Fruit fly (Drosophila melanogaster): ENCODE data around the gene CG3857.

The CG3857 gene

DNA sequence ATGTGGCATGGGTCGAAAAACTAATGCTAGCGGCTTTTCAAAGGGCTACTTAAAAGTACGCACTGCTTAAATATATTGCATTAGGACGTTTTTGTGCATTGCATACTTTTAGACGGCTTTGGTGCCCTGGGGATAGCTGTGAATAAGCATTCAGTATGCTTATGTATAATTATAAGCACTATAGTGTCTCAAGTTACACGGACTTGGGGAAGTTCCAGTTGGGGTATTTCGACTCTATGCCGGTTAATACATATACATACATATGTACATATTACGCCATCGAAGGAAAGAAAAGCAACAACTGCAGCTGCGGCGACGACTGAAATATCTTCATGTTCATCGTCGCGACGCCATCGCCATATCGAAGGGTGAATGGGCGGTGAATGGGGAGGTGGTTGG lies 23.4 kb upstream of the CG3857 start (continued):
- peak; percentile 26 for TF ChIP-seq cg (GFP tag; optimal IDR thresholded peaks at IDR 0.05)
- TF ChIP-seq CrebB (tag; optimal IDR thresholded peaks at IDR 0.05) = no peak
- peak; percentile 1 for TF ChIP-seq gfzf (GFP tag; optimal IDR thresholded peaks at IDR 0.05)
- no peak for TF ChIP-seq NK7.1 (GFP tag; optimal IDR thresholded peaks at IDR 0.05)
- TF ChIP-seq pita (GFP tag; optimal IDR thresholded peaks at IDR 0.05) = no peak
- TF ChIP-seq gro (GFP tag; optimal IDR thresholded peaks at IDR 0.05) = no peak
- no peak for TF ChIP-seq CG12104 (GFP tag; optimal IDR thresholded peaks at IDR 0.05)
- no peak for TF ChIP-seq CG13894 (tag; optimal IDR thresholded peaks at IDR 0.05)
- TF ChIP-seq CG31365 (tag; optimal IDR thresholded peaks at IDR 0.05) = peak; percentile 44
- TF ChIP-seq CG7786 (GFP tag; optimal IDR thresholded peaks at IDR 0.05) = no peak
- TF ChIP-seq CTCF (GFP tag; optimal IDR thresholded peaks at IDR 0.05) = peak; percentile 35
- no peak for TF ChIP-seq hb (GFP tag; IDR thresholded peaks at IDR 0.05; ENCODE audit: partially characterized antibody)
- TF ChIP-seq hth (optimal IDR thresholded peaks at IDR 0.05) = no peak
- TF ChIP-seq Bdp1 (GFP tag; optimal IDR thresholded peaks at IDR 0.05) = no peak

DNA sequence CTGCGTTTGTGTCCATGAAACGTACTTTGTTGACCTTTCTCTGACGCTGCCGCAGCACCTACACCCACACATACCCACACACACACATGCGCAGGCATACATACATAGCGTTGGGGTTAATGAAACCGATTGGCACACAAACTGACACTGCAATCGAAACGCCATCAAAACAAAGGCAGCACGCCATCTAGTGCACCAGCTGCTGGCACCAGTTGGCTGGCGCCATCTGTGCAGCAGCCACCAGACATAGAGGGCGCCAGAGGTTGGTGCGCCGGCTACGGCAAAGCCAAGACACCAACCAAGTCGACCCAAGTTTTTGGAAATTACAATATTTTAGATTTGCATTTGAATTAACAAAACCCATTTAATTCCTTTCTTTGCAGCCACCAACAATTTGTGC lies 13.1 kb upstream of the CG3857 start:
- peak; percentile 49 for TF ChIP-seq slou (GFP tag; optimal IDR thresholded peaks at IDR 0.05)
- no peak for TF ChIP-seq CG1832 (GFP tag; optimal IDR thresholded peaks at IDR 0.05)
- peak; percentile 51 for TF ChIP-seq Dref (GFP tag; IDR thresholded peaks at IDR 0.05)
- TF ChIP-seq CG12391 (tag; optimal IDR thresholded peaks at IDR 0.05) = peak; percentile 36
- peak; percentile 38 for TF ChIP-seq chn (GFP tag; optimal IDR thresholded peaks at IDR 0.05)
- no peak for TF ChIP-seq pan (optimal IDR thresholded peaks at IDR 0.05)
- TF ChIP-seq pan (GFP tag; optimal IDR thresholded peaks at IDR 0.05 in 1 of 2, IDR thresholded peaks at IDR 0.05 in 1 of 2) = peak in 1 of 2 experiments; percentile 57
- no peak for TF ChIP-seq Drgx (GFP tag; IDR thresholded peaks at IDR 0.05)
- TF ChIP-seq yki (optimal IDR thresholded peaks at IDR 0.05) = peak; percentile 51
- no peak for TF ChIP-seq CG5180 (GFP tag; optimal IDR thresholded peaks at IDR 0.05)
- no peak for TF ChIP-seq org-1 (GFP tag; optimal IDR thresholded peaks at IDR 0.05)
- peak; percentile 73 for TF ChIP-seq onecut (GFP tag; IDR thresholded peaks at IDR 0.05)
- TF ChIP-seq z (GFP tag; IDR thresholded peaks at IDR 0.05) = no peak
- TF ChIP-seq bab2 (GFP tag; optimal IDR thresholded peaks at IDR 0.05) = peak; percentile 75
- TF ChIP-seq fd102C (GFP tag; optimal IDR thresholded peaks at IDR 0.05) = no peak
- no peak for TF ChIP-seq hth (optimal IDR thresholded peaks at IDR 0.05)
- peak; percentile 86 for TF ChIP-seq tin (GFP tag; optimal IDR thresholded peaks at IDR 0.05)
- TF ChIP-seq fd96Cb (tag; optimal IDR thresholded peaks at IDR 0.05) = peak; percentile 37
- peak; percentile 73 for TF ChIP-seq CG6272 (GFP tag; IDR thresholded peaks at IDR 0.05)
- TF ChIP-seq ind (GFP tag; optimal IDR thresholded peaks at IDR 0.05) = peak; percentile 71
- TF ChIP-seq ranshi (GFP tag; IDR thresholded peaks at IDR 0.05) = peak; percentile 78
- TF ChIP-seq br (optimal IDR thresholded peaks at IDR 0.05) = no peak
- TF ChIP-seq CG17328 (GFP tag; IDR thresholded peaks at IDR 0.05) = peak; percentile 48; the same call in 1 of the 2 replicates
- peak; percentile 4 for TF ChIP-seq Dp (GFP tag; optimal IDR thresholded peaks at IDR 0.05)
- TF ChIP-seq sens-2 (GFP tag; IDR thresholded peaks at IDR 0.05) = no peak
- peak; percentile 71 for TF ChIP-seq Aef1 (GFP tag; IDR thresholded peaks at IDR 0.05)
- TF ChIP-seq stwl (tag; optimal IDR thresholded peaks at IDR 0.05) = peak; percentile 48
- peak; percentile 62 for TF ChIP-seq CG16815 (GFP tag; optimal IDR thresholded peaks at IDR 0.05)
- TF ChIP-seq Dek (tag; optimal IDR thresholded peaks at IDR 0.05) = peak; percentile 32
- peak; percentile 6 for TF ChIP-seq CG13123 (GFP tag; optimal IDR thresholded peaks at IDR 0.05)
- peak; percentile 32; the same call in 1 of the 3 replicates for TF ChIP-seq CG16813 (GFP tag; IDR thresholded peaks at IDR 0.05; ENCODE audit: partially characterized antibody)
- TF ChIP-seq amos (GFP tag; IDR thresholded peaks at IDR 0.05; ENCODE audit: partially characterized antibody) = no peak
- TF ChIP-seq Hr51 (GFP tag; optimal IDR thresholded peaks at IDR 0.05) = peak in 1 of 2 experiments; percentile 41
- peak; percentile 24 for TF ChIP-seq CG18599 (GFP tag; optimal IDR thresholded peaks at IDR 0.05)
- TF ChIP-seq CG1529 (GFP tag; optimal IDR thresholded peaks at IDR 0.05) = no peak
- TF ChIP-seq CG10147 (GFP tag; optimal IDR thresholded peaks at IDR 0.05) = peak; percentile 20
- 0 out of 3 replicates have a peak, but pooled peaks have one; percentile 7 for TF ChIP-seq CG34224 (GFP tag; IDR thresholded peaks at IDR 0.05; ENCODE audit: partially characterized antibody)
- TF ChIP-seq CG4328 (GFP tag; optimal IDR thresholded peaks at IDR 0.05) = peak; percentile 32

Data from whole organism, embryonic.